Worm (Caenorhabditis elegans) whole organism, L2 larva: ENCODE results near the gene cki-1.

Experiments
- ama-1 ChIP-seq: fragments of 150-350 bp; optimal IDR thresholded peaks from 2 replicates; lab custom pipeline; 2018; ENCODE audit warnings: inconsistent platforms
- nhr-25 ChIP-seq: fragments of 150-350 bp; sonication (generic microtip); optimal IDR thresholded peaks from 3 replicates; lab custom pipeline; 2014; ENCODE audit warnings: missing biosample characterization, missing genetic modification characterization
- skn-1 ChIP-seq: sonication (generic microtip); optimal IDR thresholded peaks from 2 replicates; lab custom pipeline; 2017; ENCODE audit warnings: missing biosample characterization, missing genetic modification characterization

ce11 chrII:7849697-7850096, 38.7 kb downstream of the cki-1 start, which contains the start of gene acr-7:
- TF ChIP-seq ama-1 (no peak), skn-1 (tag; lab: Kevin White, UChicago) (no peak), nhr-25 (tag; lab: Kevin White, UChicago) (no peak)
